Worm (Caenorhabditis elegans): ENCODE measurements around the gene C54F6.5.

The C54F6.5 gene

ce11 chrV:7548499-7548898 is 19.6 kb downstream of the C54F6.5 start (continued):
- TF ChIP-seq let-526 (GFP tag; IDR thresholded peaks at IDR 0.05) (peak; percentile 72; the same call in 1 of the 2 replicates), ztf-25 (GFP tag; IDR thresholded peaks at IDR 0.05) (peak; percentile 74; the same call in 1 of the 2 replicates), him-1 (tag; optimal IDR thresholded peaks at IDR 0.05) (peak; percentile 45), F37B4.10 (GFP tag; IDR thresholded peaks at IDR 0.05) (0 out of 2 replicates have a peak, but pooled peaks have one; percentile 11), ztf-22 (GFP tag; optimal IDR thresholded peaks at IDR 0.05) (peak; percentile 10), egl-44 (GFP tag; IDR thresholded peaks at IDR 0.05) (peak; percentile 93), Y56A3A.18 (GFP tag; IDR thresholded peaks at IDR 0.05) (peak; percentile 91), rpc-1 (optimal IDR thresholded peaks at IDR 0.05) (peak; percentile 53), rpc-1 (tag; optimal IDR thresholded peaks at IDR 0.05) (peak; percentile 73), Y53F4B.3 (GFP tag; IDR thresholded peaks at IDR 0.05) (peak; percentile 62; the same call in 1 of the 2 replicates), attf-6 (GFP tag; IDR thresholded peaks at IDR 0.05) (peak; percentile 49), nhr-120 (GFP tag; IDR thresholded peaks at IDR 0.05) (peak; percentile 72; the same call in 1 of the 2 replicates), bed-2 (GFP tag; IDR thresholded peaks at IDR 0.05) (peak; percentile 66; the same call in 1 of the 2 replicates)

DNA sequence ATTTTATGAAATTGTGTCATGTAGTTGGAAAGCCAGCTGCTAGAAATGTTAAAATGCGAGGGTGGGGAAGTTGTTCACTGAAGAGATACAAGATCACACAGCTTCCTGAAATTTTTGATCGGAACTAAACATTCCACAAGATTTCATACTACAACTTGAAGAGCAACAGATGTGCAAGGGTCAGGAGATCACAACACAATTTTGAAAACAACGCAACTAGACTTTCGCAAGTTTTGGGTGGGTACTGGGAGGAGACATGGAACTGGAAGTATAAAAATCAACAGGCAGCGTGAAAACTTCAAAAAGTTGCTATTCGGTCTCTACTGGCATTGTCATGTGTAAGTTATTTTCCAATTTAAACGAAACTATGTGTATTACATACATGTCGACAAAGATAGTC is 22.9 kb downstream of the C54F6.5 start, which contains the start of gene F19F10.3:
Gene F19F10.3, plus strand, starts transcription at position 301 of the 400 bp plus-strand sequence.
- TF ChIP-seq unc-130 (GFP tag; optimal IDR thresholded peaks at IDR 0.05): no peak
- TF ChIP-seq madf-3 (GFP tag; IDR thresholded peaks at IDR 0.05): no peak
- no peak for TF ChIP-seq ztf-18 (tag; optimal IDR thresholded peaks at IDR 0.05)
- TF ChIP-seq mcd-1 (GFP tag; IDR thresholded peaks at IDR 0.05): no peak
- no peak for TF ChIP-seq K12H6.12 (tag; optimal IDR thresholded peaks at IDR 0.05)
- no peak for TF ChIP-seq somi-1 (GFP tag; optimal IDR thresholded peaks at IDR 0.05)
- no peak for TF ChIP-seq Y67H2A.10 (GFP tag; conservative IDR thresholded peaks at IDR 0.05)
- no peak for TF ChIP-seq nhr-27 (tag; optimal IDR thresholded peaks at IDR 0.05)
- TF ChIP-seq nfya-2 (GFP tag; IDR thresholded peaks at IDR 0.05): no peak
- TF ChIP-seq ztf-28 (GFP tag; IDR thresholded peaks at IDR 0.05): no peak
- no peak for TF ChIP-seq madf-8 (GFP tag; conservative IDR thresholded peaks at IDR 0.05)
- no peak for TF ChIP-seq akir-1 (GFP tag; optimal IDR thresholded peaks at IDR 0.05)
- no peak for TF ChIP-seq ztf-25 (GFP tag; IDR thresholded peaks at IDR 0.05)
- TF ChIP-seq nhr-80 (tag; optimal IDR thresholded peaks at IDR 0.05): no peak
- TF ChIP-seq bed-1 (GFP tag; IDR thresholded peaks at IDR 0.05): no peak
- TF ChIP-seq ceh-79 (tag; optimal IDR thresholded peaks at IDR 0.05): no peak
- no peak for TF ChIP-seq nhr-90 (tag; optimal IDR thresholded peaks at IDR 0.05)

ce11 chrV:7553873-7554362 is 25.0 kb downstream of the C54F6.5 start, which contains the start of gene ttr-10:
ttr-10 (minus strand) TSS chrV:7553923.
- TF ChIP-seq Y67H2A.10 (GFP tag; conservative IDR thresholded peaks at IDR 0.05): no peak

DNA sequence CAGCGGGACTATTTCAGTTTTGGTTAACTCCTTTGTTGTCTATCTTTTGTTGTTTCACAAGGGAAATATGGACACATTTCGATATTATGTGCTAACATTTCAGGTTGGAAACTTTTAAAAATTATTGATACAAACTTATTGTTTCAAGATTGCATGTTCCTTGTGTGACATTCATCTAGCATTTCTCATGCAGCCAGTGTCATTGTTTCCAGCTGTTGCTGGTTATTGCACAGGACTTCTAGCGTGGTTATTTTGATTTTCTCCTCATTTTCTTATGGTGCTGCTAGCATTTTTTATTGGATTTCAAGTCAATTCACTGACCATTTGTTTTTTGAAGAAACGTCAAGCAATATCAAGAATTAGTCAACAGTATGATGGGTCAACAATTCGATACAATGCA is 27.0 kb downstream of the C54F6.5 start:
- TF ChIP-seq nfya-2 (GFP tag; IDR thresholded peaks at IDR 0.05): no peak
- no peak for TF ChIP-seq ccch-3 (GFP tag; optimal IDR thresholded peaks at IDR 0.05)
- TF ChIP-seq dpl-1 (GFP tag; optimal IDR thresholded peaks at IDR 0.05): no peak
- no peak for TF ChIP-seq ceh-58 (GFP tag; IDR thresholded peaks at IDR 0.05)
- TF ChIP-seq lir-1 (GFP tag; conservative IDR thresholded peaks at IDR 0.05): no peak
- TF ChIP-seq C17E4.6 (GFP tag; IDR thresholded peaks at IDR 0.05): no peak
- TF ChIP-seq ztf-22 (GFP tag; optimal IDR thresholded peaks at IDR 0.05): no peak
- TF ChIP-seq snpc-1.3 (tag; optimal IDR thresholded peaks at IDR 0.05; ENCODE audit: insufficient read depth): no peak
- no peak for TF ChIP-seq unc-62 (GFP tag; optimal IDR thresholded peaks at IDR 0.05)
- TF ChIP-seq gei-17 (GFP tag; optimal IDR thresholded peaks at IDR 0.05): no peak
- no peak for TF ChIP-seq sea-2 (GFP tag; IDR thresholded peaks at IDR 0.05)
- no peak for TF ChIP-seq nhr-120 (GFP tag; IDR thresholded peaks at IDR 0.05)
- no peak for TF ChIP-seq efl-1 (GFP tag; optimal IDR thresholded peaks at IDR 0.05)
- no peak for TF ChIP-seq lsy-27 (tag; optimal IDR thresholded peaks at IDR 0.05; ENCODE audit: borderline replicate concordance, insufficient read depth)
- TF ChIP-seq lsl-1 (GFP tag; optimal IDR thresholded peaks at IDR 0.05): no peak
- no peak for TF ChIP-seq rpc-1 (optimal IDR thresholded peaks at IDR 0.05)
- TF ChIP-seq rpc-1 (tag; optimal IDR thresholded peaks at IDR 0.05): no peak
- TF ChIP-seq hmg-1.2 (GFP tag; IDR thresholded peaks at IDR 0.05): no peak
- TF ChIP-seq F52B5.7 (tag; optimal IDR thresholded peaks at IDR 0.05): no peak
- no peak for TF ChIP-seq madf-10 (tag; optimal IDR thresholded peaks at IDR 0.05)
- TF ChIP-seq ceh-40 (GFP tag; IDR thresholded peaks at IDR 0.05): no peak

Measured in whole organism, young adult.